Fruit fly (Drosophila melanogaster): ENCODE measurements around the gene CG46394.

dm6 chr3L:11631092-11631491 is 30.9 kb downstream of the CG46394 start, which contains the start of gene CG32091:
- TF ChIP-seq CG8478 (optimal IDR thresholded peaks at IDR 0.05), result no peak
- TF ChIP-seq CTCF (optimal IDR thresholded peaks at IDR 0.05), result no peak

Measured in S2 (cell line).